Worm (Caenorhabditis elegans) whole organism, mixed stage, embryonic: ENCODE data around the gene unc-103.

ENCODE experiments used
- blmp-1 ChIP-seq: fragments of 150-350 bp; optimal IDR thresholded peaks from 2 replicates; lab custom pipeline; 2014; ENCODE audit warnings: missing biosample characterization, missing genetic modification characterization
- ceh-39 ChIP-seq: fragments of 150-350 bp; optimal IDR thresholded peaks from 2 replicates; lab custom pipeline; 2014; ENCODE audit warnings: missing biosample characterization, missing genetic modification characterization
- ceh-43 ChIP-seq: fragments of 200-800 bp; sonication (Bioruptor generic); optimal IDR thresholded peaks from 2 replicates; lab custom pipeline; 2018; ENCODE audit warnings: mild to moderate bottlenecking, missing genetic modification characterization, moderate library complexity, missing compliant biosample characterization
- ces-1 ChIP-seq: fragments of 150-350 bp; optimal IDR thresholded peaks from 2 replicates; lab custom pipeline; 2014; ENCODE audit warnings: missing biosample characterization, missing genetic modification reagents, missing genetic modification characterization
- cnd-1 ChIP-seq: fragments of 200-800 bp; sonication (Bioruptor generic); optimal IDR thresholded peaks from 2 replicates; lab custom pipeline; 2018; ENCODE audit warnings: mild to moderate bottlenecking, missing genetic modification characterization, missing compliant biosample characterization
- elt-1 ChIP-seq: sonication (generic microtip); optimal IDR thresholded peaks from 2 replicates; lab custom pipeline; 2017; ENCODE audit warnings: missing genetic modification characterization, mild to moderate bottlenecking, missing compliant biosample characterization, antibody characterized with exemption, moderate library complexity, borderline replicate concordance; ENCODE audit not compliant: insufficient read depth
- lin-13 ChIP-seq: fragments of 150-350 bp; optimal IDR thresholded peaks from 2 replicates; lab custom pipeline; 2014; ENCODE audit warnings: missing biosample characterization, missing genetic modification characterization
- lin-32 ChIP-seq: fragments of 200-800 bp; sonication (Bioruptor generic); optimal IDR thresholded peaks from 2 replicates; lab custom pipeline; 2018; ENCODE audit warnings: mild to moderate bottlenecking, missing genetic modification characterization, missing compliant biosample characterization
- lsy-2 ChIP-seq: fragments of 150-350 bp; optimal IDR thresholded peaks from 2 replicates; lab custom pipeline; 2014; ENCODE audit warnings: missing biosample characterization, missing genetic modification characterization
- mep-1 ChIP-seq: fragments of 150-350 bp; optimal IDR thresholded peaks from 2 replicates; lab custom pipeline; 2017; ENCODE audit warnings: missing biosample characterization, missing genetic modification reagents, missing genetic modification characterization, inconsistent platforms
- mls-2 ChIP-seq: sonication (generic microtip); optimal IDR thresholded peaks from 2 replicates; lab custom pipeline; 2016; ENCODE audit warnings: mild to moderate bottlenecking, missing genetic modification characterization, moderate library complexity, missing compliant biosample characterization
- nhr-2 ChIP-seq: fragments of 150-350 bp; optimal IDR thresholded peaks from 2 replicates; lab custom pipeline; 2014; ENCODE audit warnings: missing biosample characterization, missing genetic modification characterization
- nhr-237 ChIP-seq: fragments of 150-350 bp; optimal IDR thresholded peaks from 2 replicates; lab custom pipeline; 2014; ENCODE audit warnings: missing biosample characterization, missing genetic modification characterization
- pha-4 ChIP-seq: fragments of 150-350 bp; optimal IDR thresholded peaks from 2 replicates; lab custom pipeline; 2018; ENCODE audit warnings: missing biosample characterization, missing genetic modification reagents, missing genetic modification characterization
- sem-2 ChIP-seq: fragments of 200-800 bp; sonication (Bioruptor generic); optimal IDR thresholded peaks from 2 replicates; lab custom pipeline; 2018; ENCODE audit warnings: mild to moderate bottlenecking, missing genetic modification characterization, missing compliant biosample characterization
- unc-120 ChIP-seq: sonication (generic microtip); optimal IDR thresholded peaks from 2 replicates; lab custom pipeline; 2017; ENCODE audit warnings: missing genetic modification characterization, missing compliant biosample characterization; ENCODE audit not compliant: poor library complexity, severe bottlenecking
- unc-39 ChIP-seq: fragments of 150-350 bp; optimal IDR thresholded peaks from 2 replicates; lab custom pipeline; 2014; ENCODE audit warnings: missing biosample characterization, missing genetic modification characterization
- unc-62 ChIP-seq: fragments of 150-350 bp; optimal IDR thresholded peaks from 2 replicates; lab custom pipeline; 2014; ENCODE audit warnings: missing biosample characterization, missing genetic modification reagents, missing genetic modification characterization

unc-103 gene

DNA sequence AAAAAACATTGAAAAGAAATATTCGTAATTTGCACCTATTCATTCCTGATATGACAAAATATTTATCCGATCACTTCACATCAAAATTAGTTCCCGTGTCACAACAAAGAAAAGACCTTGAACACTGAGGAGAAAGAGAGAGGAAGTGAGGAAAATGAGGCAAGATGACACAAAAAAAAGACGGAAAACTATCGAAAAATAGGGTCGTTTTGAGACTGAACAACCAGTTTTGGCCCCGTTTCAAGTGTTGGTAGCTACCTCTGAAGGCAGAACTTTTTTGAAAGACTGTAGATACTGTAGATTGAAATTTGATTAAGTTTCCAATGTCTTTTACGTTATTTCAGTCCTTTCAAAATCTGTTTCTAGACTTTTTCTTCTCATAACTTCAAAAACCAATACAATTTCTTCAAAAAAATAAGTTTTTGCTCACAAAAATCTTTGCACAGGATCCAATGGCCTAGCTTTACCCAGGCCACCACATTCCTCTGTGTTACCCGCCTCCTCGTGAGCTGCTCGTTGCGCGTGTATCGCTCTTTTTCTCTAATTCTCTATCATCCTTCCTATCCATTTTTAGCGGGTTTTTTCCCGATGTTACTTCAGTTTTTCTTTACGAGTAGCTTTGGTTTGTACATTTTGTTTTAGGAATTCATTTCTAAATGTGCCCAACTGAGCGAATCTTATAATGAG is 81.3 kb downstream of the unc-103 start:
- TF ChIP-seq unc-120 (tag; lab: Kevin White, UChicago) (peak; percentile 88), sem-2 (no peak), cnd-1 (tag; lab: Kevin White, UChicago) (no peak), pha-4 (tag; lab: Kevin White, UChicago) (no peak), mep-1 (peak; percentile 37), mls-2 (tag; lab: Kevin White, UChicago) (peak; percentile 4), ceh-39 (tag; lab: Kevin White, UChicago) (peak; percentile 22), elt-1 (no peak), ces-1 (GFP tag; lab: Kevin White, UChicago) (peak; percentile 15), lsy-2 (tag; lab: Kevin White, UChicago) (peak; percentile 50), unc-62 (GFP tag; lab: Kevin White, UChicago) (no peak), lin-13 (tag; lab: Kevin White, UChicago) (no peak), ceh-43 (no peak), nhr-2 (tag; lab: Kevin White, UChicago) (no peak), unc-39 (tag; lab: Kevin White, UChicago) (no peak), blmp-1 (no peak), lin-32 (GFP tag; lab: Kevin White, UChicago) (no peak), nhr-237 (peak; percentile 5)
